Fruit fly (Drosophila melanogaster): ENCODE data around the gene Gycbeta100B.

- TF ChIP-seq Ets98B (GFP tag; IDR thresholded peaks at IDR 0.05) (peak; percentile 25; the same call in 1 of the 2 replicates), rn (GFP tag; IDR thresholded peaks at IDR 0.05) (no peak), Pif1A (GFP tag; optimal IDR thresholded peaks at IDR 0.05) (no peak), EcR (GFP tag; optimal IDR thresholded peaks at IDR 0.05) (no peak), CG15710 (tag; optimal IDR thresholded peaks at IDR 0.05) (no peak)
These were observed 34.8 kb downstream of the Gycbeta100B start, which contains the start of gene stops for dm6 chr3R:31168968-31169367.

Measured in whole organism, pupa.